Worm (Caenorhabditis elegans): ENCODE results near the gene nlp-81.

DNA sequence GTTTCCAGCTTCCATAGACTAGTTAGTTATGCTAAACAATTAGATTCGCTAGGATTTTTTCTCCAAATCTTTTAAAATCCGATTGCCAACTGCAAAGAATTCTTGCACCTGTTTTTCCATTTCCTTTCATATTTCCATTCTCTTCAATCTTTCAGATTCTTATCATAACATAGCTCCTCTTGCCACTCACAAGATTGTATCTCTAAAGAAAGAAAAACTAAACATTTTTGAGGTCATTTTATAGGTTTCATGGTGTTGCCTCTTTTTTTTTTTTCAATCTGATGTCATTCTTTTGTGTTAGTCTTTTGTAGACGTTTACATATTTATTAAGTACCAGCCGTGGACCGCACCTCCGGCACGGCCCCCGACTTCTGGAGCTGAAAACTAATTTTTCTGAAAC, 10.6 kb downstream of the nlp-81 start:
- TF ChIP-seq flt-1 (GFP tag; IDR thresholded peaks at IDR 0.05) (no peak), ztf-23 (GFP tag; IDR thresholded peaks at IDR 0.05) (no peak), tab-1 (GFP tag; IDR thresholded peaks at IDR 0.05) (no peak), cog-1 (tag; optimal IDR thresholded peaks at IDR 0.05) (no peak), T22C8.4 (GFP tag; IDR thresholded peaks at IDR 0.05) (no peak), med-1 (GFP tag; optimal IDR thresholded peaks at IDR 0.05; ENCODE audit: insufficient read depth) (no peak)
